Fruit fly (Drosophila melanogaster): ENCODE measurements around the gene hry.

Gene hry

DNA sequence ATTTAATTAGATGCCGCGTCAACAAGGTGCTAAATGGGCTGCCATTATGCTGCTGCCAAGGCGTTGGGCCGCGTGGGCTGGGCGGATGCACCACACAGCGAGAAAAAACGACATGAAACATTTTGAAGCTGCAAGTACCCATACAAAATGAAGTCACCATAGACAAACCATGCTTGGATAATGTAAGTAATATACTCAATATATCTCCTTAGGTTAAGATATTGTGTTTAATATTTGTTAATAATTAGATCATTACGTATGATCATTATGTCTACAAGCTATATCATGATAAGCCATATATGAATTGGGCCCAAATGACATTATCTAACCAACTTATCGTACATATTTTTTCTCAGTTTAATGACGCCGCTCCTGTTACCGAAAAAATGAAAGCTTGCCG is 40.5 kb downstream of the hry start:
- no peak for TF ChIP-seq insv (optimal IDR thresholded peaks at IDR 0.05)
- no peak for TF ChIP-seq ttk (optimal IDR thresholded peaks at IDR 0.05)
- no peak for TF ChIP-seq Sin3A (optimal IDR thresholded peaks at IDR 0.05)
- no peak for TF ChIP-seq h (optimal IDR thresholded peaks at IDR 0.05)
- TF ChIP-seq psq (optimal IDR thresholded peaks at IDR 0.05) = no peak
- no peak for TF ChIP-seq Myc (optimal IDR thresholded peaks at IDR 0.05)

DNA sequence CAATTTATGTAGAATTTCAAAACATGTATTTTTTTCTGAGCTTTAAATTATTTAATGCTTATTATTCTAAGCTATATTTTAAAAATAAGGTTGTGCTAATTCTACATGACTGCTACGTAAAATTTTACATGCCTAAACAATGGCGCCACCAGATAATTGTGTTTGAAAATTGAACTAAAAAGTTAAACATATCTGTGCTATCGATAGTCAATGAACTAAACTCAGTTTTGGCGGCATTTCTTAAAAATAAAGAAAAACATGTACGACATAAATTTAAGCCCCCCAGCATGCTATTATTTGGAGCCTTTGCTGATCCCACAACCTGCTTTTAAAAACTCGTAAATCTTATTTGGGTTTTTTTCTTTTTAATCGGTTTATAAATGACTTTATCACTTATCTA is 43.0 kb downstream of the hry start:
- TF ChIP-seq Myc (optimal IDR thresholded peaks at IDR 0.05) (no peak), Sin3A (optimal IDR thresholded peaks at IDR 0.05) (no peak), psq (optimal IDR thresholded peaks at IDR 0.05) (no peak), ttk (optimal IDR thresholded peaks at IDR 0.05) (no peak), h (optimal IDR thresholded peaks at IDR 0.05) (no peak), insv (optimal IDR thresholded peaks at IDR 0.05) (no peak)

DNA sequence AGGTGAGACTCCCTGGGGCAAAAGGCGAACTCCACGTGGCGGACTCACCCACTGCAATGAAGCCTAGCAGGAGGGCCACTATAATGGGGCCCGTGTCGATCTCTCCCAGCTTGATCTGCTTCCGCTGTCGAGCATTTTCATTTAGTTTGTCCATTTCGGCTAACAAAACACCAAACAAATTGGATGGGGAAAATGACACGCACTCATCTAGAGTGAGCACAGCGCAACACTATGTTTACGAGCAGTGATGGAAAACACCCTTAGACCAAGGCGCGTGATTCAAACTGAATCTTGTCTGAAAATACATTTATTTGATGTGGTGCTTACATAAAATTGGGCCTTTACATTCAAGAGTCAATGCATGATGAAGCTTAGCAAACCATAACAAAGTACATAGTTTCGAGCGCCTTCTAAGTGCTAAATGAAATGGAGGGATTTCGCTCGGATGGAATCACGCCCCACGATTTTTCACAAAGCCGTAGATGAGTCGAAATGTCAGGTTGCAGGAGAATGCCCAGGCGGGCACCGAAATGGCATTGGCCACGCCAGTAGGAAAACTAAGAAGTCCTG is 44.5 kb downstream of the hry start, which contains the start of gene SrpRbeta:
Gene SrpRbeta (minus strand): TSS at position 236 of the 570 bp plus-strand sequence.
- TF ChIP-seq insv (optimal IDR thresholded peaks at IDR 0.05) = no peak
- TF ChIP-seq ttk (optimal IDR thresholded peaks at IDR 0.05) = no peak
- no peak for TF ChIP-seq h (optimal IDR thresholded peaks at IDR 0.05)
- no peak for TF ChIP-seq Myc (optimal IDR thresholded peaks at IDR 0.05)
- TF ChIP-seq Sin3A (optimal IDR thresholded peaks at IDR 0.05) = no peak
- no peak for TF ChIP-seq psq (optimal IDR thresholded peaks at IDR 0.05)

DNA sequence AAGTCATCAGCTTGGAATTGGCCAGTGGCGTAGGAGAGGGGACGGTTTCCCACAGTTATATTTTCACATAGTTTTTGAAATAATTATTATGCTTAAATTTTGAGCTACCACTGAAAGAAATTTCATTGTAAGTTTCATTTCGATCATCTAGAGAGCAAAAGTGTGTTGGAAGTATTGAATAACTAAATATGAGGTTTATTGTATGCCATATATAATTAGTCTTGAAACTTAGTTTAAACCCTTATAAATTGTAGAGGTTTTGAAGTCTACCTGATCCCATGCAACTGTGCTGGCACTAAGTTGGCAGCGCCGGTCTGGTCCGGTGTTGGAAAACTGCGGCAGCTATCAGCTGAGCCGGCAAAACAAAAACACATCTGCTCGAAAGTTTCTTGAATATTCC is 45.6 kb downstream of the hry start, which contains the start of the genes CG32022 and CG6511:
Gene CG32022 (minus strand): TSS at position 128 of the 400 bp plus-strand sequence.
Gene CG6511 (plus strand): TSS at position 180 of the 400 bp plus-strand sequence.
- TF ChIP-seq h (optimal IDR thresholded peaks at IDR 0.05) = no peak
- no peak for TF ChIP-seq Sin3A (optimal IDR thresholded peaks at IDR 0.05)
- TF ChIP-seq insv (optimal IDR thresholded peaks at IDR 0.05) = no peak
- TF ChIP-seq Myc (optimal IDR thresholded peaks at IDR 0.05) = no peak
- no peak for TF ChIP-seq psq (optimal IDR thresholded peaks at IDR 0.05)
- TF ChIP-seq ttk (optimal IDR thresholded peaks at IDR 0.05) = no peak

DNA sequence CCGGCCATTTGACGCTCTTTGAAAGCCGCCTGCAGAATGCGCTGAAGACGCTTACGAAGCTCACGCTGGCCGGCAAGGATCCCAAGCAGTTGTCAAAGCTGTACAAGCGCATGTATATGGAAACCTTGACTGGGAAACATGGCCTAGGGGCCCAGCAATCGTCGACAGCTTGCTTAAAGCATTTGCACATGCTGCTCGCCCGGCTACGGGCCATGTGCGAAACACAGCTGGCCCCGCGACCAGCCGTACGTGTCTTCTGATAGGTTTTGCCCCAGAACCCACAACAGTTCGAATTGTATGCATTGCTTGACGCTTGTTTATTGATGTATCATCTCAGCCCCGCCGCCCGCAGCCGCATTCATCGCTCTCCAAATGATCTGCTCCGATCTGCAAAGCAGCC is 49.7 kb downstream of the hry start:
- no peak for TF ChIP-seq h (optimal IDR thresholded peaks at IDR 0.05)
- TF ChIP-seq Myc (optimal IDR thresholded peaks at IDR 0.05) = no peak
- no peak for TF ChIP-seq Sin3A (optimal IDR thresholded peaks at IDR 0.05)
- no peak for TF ChIP-seq ttk (optimal IDR thresholded peaks at IDR 0.05)
- TF ChIP-seq insv (optimal IDR thresholded peaks at IDR 0.05) = no peak
- no peak for TF ChIP-seq psq (optimal IDR thresholded peaks at IDR 0.05)

DNA sequence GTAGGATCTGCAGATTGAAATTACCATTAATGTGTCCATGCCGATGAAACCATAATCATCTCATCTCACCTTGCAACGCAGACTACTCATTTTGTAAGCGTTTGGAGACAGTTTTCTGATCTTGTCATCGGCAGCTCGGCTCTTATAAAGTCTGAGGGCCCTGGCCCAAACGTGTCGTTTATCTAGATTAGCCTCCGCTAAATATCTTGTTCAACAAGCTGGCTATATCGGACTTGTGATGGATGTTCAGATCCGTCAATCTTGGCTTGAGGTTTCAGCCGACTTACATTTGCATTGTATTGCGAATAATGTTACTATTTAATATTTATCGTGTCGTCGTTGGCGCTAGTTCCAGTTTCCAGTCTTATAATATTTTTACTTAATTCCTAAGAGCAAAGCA is 50.1 kb downstream of the hry start, which contains the start of gene CG43965:
Gene CG43965 (minus strand): TSS at position 101 of the 400 bp plus-strand sequence.
- TF ChIP-seq psq (optimal IDR thresholded peaks at IDR 0.05) (no peak), Myc (optimal IDR thresholded peaks at IDR 0.05) (no peak), h (optimal IDR thresholded peaks at IDR 0.05) (no peak), ttk (optimal IDR thresholded peaks at IDR 0.05) (no peak), insv (optimal IDR thresholded peaks at IDR 0.05) (no peak), Sin3A (optimal IDR thresholded peaks at IDR 0.05) (no peak)

DNA sequence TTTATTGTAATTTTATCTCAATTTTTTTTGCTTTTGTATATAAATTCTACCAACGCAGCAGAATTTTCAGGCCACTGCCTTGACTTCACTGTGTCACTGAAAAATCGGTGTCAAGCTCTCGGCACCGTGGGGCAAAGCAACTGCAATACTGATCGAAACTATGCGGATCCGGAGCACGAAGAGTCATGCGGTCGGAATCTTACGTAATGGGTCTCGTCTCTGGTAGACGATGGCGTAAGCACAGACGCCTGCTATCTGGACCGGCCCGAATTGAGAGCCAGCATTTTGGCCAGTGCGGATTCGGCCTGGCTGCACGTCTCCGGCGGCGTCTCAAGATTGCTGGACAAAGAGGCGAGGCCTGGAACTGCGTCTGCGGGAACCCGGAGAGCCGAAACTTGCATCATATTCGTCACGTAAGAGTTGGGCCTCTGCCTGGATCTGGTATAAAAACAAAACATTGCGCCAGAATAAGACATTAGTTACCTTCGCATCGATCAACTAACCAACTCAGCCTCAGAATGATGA is 50.8 kb downstream of the hry start, which contains the start of gene Cp18:
Gene Cp18 (plus strand): TSS at position 475 of the 525 bp plus-strand sequence.
- TF ChIP-seq psq (optimal IDR thresholded peaks at IDR 0.05) = no peak
- no peak for TF ChIP-seq h (optimal IDR thresholded peaks at IDR 0.05)
- TF ChIP-seq Myc (optimal IDR thresholded peaks at IDR 0.05) = no peak
- no peak for TF ChIP-seq ttk (optimal IDR thresholded peaks at IDR 0.05)
- no peak for TF ChIP-seq Sin3A (optimal IDR thresholded peaks at IDR 0.05)

DNA sequence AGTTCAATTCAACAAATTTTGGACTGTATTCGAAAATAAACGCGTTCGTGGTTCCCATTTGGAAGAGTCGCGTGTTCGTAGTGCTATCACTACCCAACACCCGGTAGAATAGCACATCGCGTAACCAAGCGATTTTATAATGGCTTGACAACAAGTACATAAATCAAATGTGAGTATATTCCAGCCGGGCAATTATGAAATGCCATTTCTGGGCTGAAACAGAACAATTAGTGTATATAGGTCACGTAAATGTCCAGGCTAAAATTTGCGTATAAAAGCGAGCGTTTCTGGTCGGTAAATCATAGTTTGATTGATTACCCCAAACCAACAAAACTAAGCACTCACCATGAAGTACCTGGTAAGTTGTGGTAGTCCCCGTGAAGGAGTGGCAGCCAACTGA is 52.6 kb downstream of the hry start, which contains the start of gene Cp15:
Gene Cp15 (plus strand): TSS at position 301 of the 400 bp plus-strand sequence.
- no peak for TF ChIP-seq h (optimal IDR thresholded peaks at IDR 0.05)
- no peak for TF ChIP-seq insv (optimal IDR thresholded peaks at IDR 0.05)
- TF ChIP-seq psq (optimal IDR thresholded peaks at IDR 0.05) = no peak
- TF ChIP-seq ttk (optimal IDR thresholded peaks at IDR 0.05) = no peak
- TF ChIP-seq Myc (optimal IDR thresholded peaks at IDR 0.05) = no peak
- no peak for TF ChIP-seq Sin3A (optimal IDR thresholded peaks at IDR 0.05)
